Fruit fly (Drosophila melanogaster): ENCODE measurements around the gene lok.

- TF ChIP-seq dsf (GFP tag; optimal IDR thresholded peaks at IDR 0.05; ENCODE audit: borderline replicate concordance), result no peak
- no peak for TF ChIP-seq Sp1 (GFP tag; optimal IDR thresholded peaks at IDR 0.05)
- no peak for TF ChIP-seq sv (GFP tag; optimal IDR thresholded peaks at IDR 0.05)
- TF ChIP-seq Mio (GFP tag; optimal IDR thresholded peaks at IDR 0.05), result no peak
- no peak for TF ChIP-seq CG32264 (GFP tag; optimal IDR thresholded peaks at IDR 0.05)
- no peak for TF ChIP-seq GATAd (GFP tag; optimal IDR thresholded peaks at IDR 0.05)
- no peak for TF ChIP-seq Jra (GFP tag; optimal IDR thresholded peaks at IDR 0.05)
- TF ChIP-seq usp (GFP tag; optimal IDR thresholded peaks at IDR 0.05), result no peak
- no peak for TF ChIP-seq dl (GFP tag; optimal IDR thresholded peaks at IDR 0.05; ENCODE audit: insufficient read depth in 1 of 2, partially characterized antibody in 2 of 2)
Measured at dm6 chr2L:20016448-20016847, 44.8 kb upstream of the lok start.
